Fruit fly (Drosophila melanogaster) whole organism, prepupa: Measurements from ENCODE around the gene CG34300.

ENCODE experiments used
- Blimp-1 ChIP-seq: fragments of 200-800 bp; sonication (Bioruptor generic); optimal IDR thresholded peaks from 3 replicates; lab custom pipeline; 2017; ENCODE audit warnings: missing biosample characterization, missing genetic modification characterization, mild to moderate bottlenecking, moderate library complexity, missing genetic modification reagents
- CG10631 ChIP-seq: fragments of 200-800 bp; sonication (Bioruptor generic); optimal IDR thresholded peaks from 2 replicates; lab custom pipeline; 2016; ENCODE audit warnings: missing biosample characterization, missing genetic modification characterization
- CG10669 ChIP-seq: fragments of 200-800 bp; sonication (Bioruptor generic); optimal IDR thresholded peaks from 3 replicates; lab custom pipeline; 2018; ENCODE audit warnings: missing biosample characterization, mild to moderate bottlenecking, missing genetic modification characterization, moderate library complexity
- CG11294 ChIP-seq: fragments of 200-800 bp; sonication (Bioruptor generic); IDR thresholded peaks from 2 replicates; pipeline ENCODE4 v1.3.6; 2022; ENCODE audit warnings: missing biosample characterization, missing genetic modification characterization
- CG11762 ChIP-seq: fragments of 200-800 bp; sonication (Bioruptor generic); optimal IDR thresholded peaks from 3 replicates; lab custom pipeline; 2016; ENCODE audit warnings: missing biosample characterization, missing genetic modification characterization; ENCODE audit not compliant: insufficient read depth
- CG11902 ChIP-seq: fragments of 200-800 bp; sonication (Bioruptor generic); optimal IDR thresholded peaks from 3 replicates; lab custom pipeline; 2016; ENCODE audit warnings: missing biosample characterization, missing genetic modification characterization
- CG15336 ChIP-seq: fragments of 200-800 bp; sonication (Bioruptor generic); IDR thresholded peaks from 2 replicates; pipeline ENCODE4 v1.3.6; 2022; ENCODE audit warnings: missing biosample characterization, missing genetic modification characterization
- CG1621 ChIP-seq: fragments of 200-800 bp; sonication (Bioruptor generic); optimal IDR thresholded peaks from 3 replicates; lab custom pipeline; 2018; ENCODE audit warnings: missing biosample characterization, mild to moderate bottlenecking, missing genetic modification characterization
- CG3032 ChIP-seq: fragments of 200-800 bp; optimal IDR thresholded peaks from 2 replicates; lab custom pipeline; 2019; ENCODE audit warnings: missing biosample characterization, mild to moderate bottlenecking, missing genetic modification characterization, moderate library complexity
- CG31627 ChIP-seq: fragments of 200-800 bp; sonication (Bioruptor generic); optimal IDR thresholded peaks from 3 replicates; lab custom pipeline; 2016; ENCODE audit warnings: missing biosample characterization, missing genetic modification characterization
- CG4318 ChIP-seq: fragments of 200-800 bp; sonication (Bioruptor generic); optimal IDR thresholded peaks from 3 replicates; lab custom pipeline; 2017; ENCODE audit warnings: missing biosample characterization, mild to moderate bottlenecking, missing genetic modification characterization
- CG6163 ChIP-seq: fragments of 200-800 bp; sonication (Bioruptor generic); IDR thresholded peaks from 3 replicates; pipeline ENCODE4 v1.3.6; 2022; ENCODE audit warnings: missing biosample characterization, missing genetic modification characterization
- CG6276 ChIP-seq: fragments of 200-800 bp; sonication (Bioruptor generic); optimal IDR thresholded peaks from 2 replicates; lab custom pipeline; 2017; ENCODE audit warnings: missing biosample characterization, mild to moderate bottlenecking, missing genetic modification characterization
- CG6792 ChIP-seq: fragments of 200-800 bp; sonication (Bioruptor generic); optimal IDR thresholded peaks from 3 replicates; lab custom pipeline; 2016; ENCODE audit warnings: missing biosample characterization, missing genetic modification characterization
- CG6854 ChIP-seq: fragments of 200-800 bp; sonication (Bioruptor generic); optimal IDR thresholded peaks from 2 replicates; lab custom pipeline; 2017; ENCODE audit warnings: missing biosample characterization, mild to moderate bottlenecking, missing genetic modification characterization
- CG7368 ChIP-seq: fragments of 200-800 bp; sonication (Bioruptor generic); optimal IDR thresholded peaks from 3 replicates; lab custom pipeline; 2016; ENCODE audit warnings: missing biosample characterization, missing genetic modification characterization
- CG8119 ChIP-seq: fragments of 200-800 bp; sonication (Bioruptor generic); IDR thresholded peaks from 3 replicates; pipeline ENCODE4 v1.3.6; 2022; ENCODE audit warnings: missing biosample characterization, missing genetic modification characterization
- CG8319 ChIP-seq: fragments of 200-800 bp; sonication (Bioruptor generic); optimal IDR thresholded peaks from 3 replicates; lab custom pipeline; 2016; ENCODE audit warnings: missing biosample characterization, missing genetic modification characterization
- CG9139 ChIP-seq: fragments of 200-800 bp; sonication (Bioruptor generic); optimal IDR thresholded peaks from 3 replicates; lab custom pipeline; 2017; ENCODE audit warnings: missing biosample characterization, mild to moderate bottlenecking, missing genetic modification characterization
- Eip75B ChIP-seq: fragments of 200-800 bp; sonication (Bioruptor generic); optimal IDR thresholded peaks from 3 replicates; lab custom pipeline; 2016; ENCODE audit warnings: missing biosample characterization, missing genetic modification characterization
- Eip78C ChIP-seq: fragments of 200-800 bp; sonication (Bioruptor generic); peaks from one replicate; lab custom pipeline; 2016; ENCODE audit warnings: missing biosample characterization, missing genetic modification characterization
- Eip93F ChIP-seq: fragments of 200-800 bp; sonication (Bioruptor generic); optimal IDR thresholded peaks from 2 replicates; lab custom pipeline; 2016; ENCODE audit warnings: missing biosample characterization, mild to moderate bottlenecking, missing genetic modification characterization
- Ets96B ChIP-seq: fragments of 200-800 bp; optimal IDR thresholded peaks from 2 replicates; lab custom pipeline; 2019; ENCODE audit warnings: missing biosample characterization, mild to moderate bottlenecking, missing genetic modification characterization, moderate library complexity
- Hr38 ChIP-seq: sonication (Bioruptor generic); optimal IDR thresholded peaks from 2 replicates; lab custom pipeline; 2016; ENCODE audit warnings: missing biosample characterization, missing genetic modification characterization
- Lpt ChIP-seq: fragments of 200-800 bp; sonication (Bioruptor generic); optimal IDR thresholded peaks from 3 replicates; lab custom pipeline; 2016; ENCODE audit warnings: missing biosample characterization, missing genetic modification characterization
- OdsH ChIP-seq: fragments of 200-800 bp; sonication (Bioruptor generic); optimal IDR thresholded peaks from 3 replicates; lab custom pipeline; 2016; ENCODE audit warnings: missing biosample characterization, missing genetic modification characterization
- Sox102F ChIP-seq: fragments of 200-800 bp; sonication (Bioruptor generic); optimal IDR thresholded peaks from 2 replicates; lab custom pipeline; 2016; ENCODE audit warnings: missing biosample characterization, mild to moderate bottlenecking, missing genetic modification characterization
- achi ChIP-seq: fragments of 200-800 bp; sonication (Bioruptor generic); optimal IDR thresholded peaks from 3 replicates; lab custom pipeline; 2016; ENCODE audit warnings: missing biosample characterization, missing genetic modification characterization
- acj6 ChIP-seq: fragments of 200-800 bp; sonication (Bioruptor generic); optimal IDR thresholded peaks from 3 replicates; lab custom pipeline; 2016; ENCODE audit warnings: missing biosample characterization, missing genetic modification characterization
- cyc ChIP-seq: fragments of 200-800 bp; sonication (Bioruptor generic); optimal IDR thresholded peaks from 3 replicates; lab custom pipeline; 2016; ENCODE audit warnings: missing biosample characterization, missing genetic modification characterization
- dac ChIP-seq: fragments of 200-800 bp; sonication (Bioruptor generic); optimal IDR thresholded peaks from 2 replicates; lab custom pipeline; 2017; ENCODE audit warnings: missing biosample characterization, mild to moderate bottlenecking, missing genetic modification characterization
- dsx ChIP-seq: fragments of 200-800 bp; optimal IDR thresholded peaks from 3 replicates; lab custom pipeline; 2019; ENCODE audit warnings: missing biosample characterization, mild to moderate bottlenecking, missing genetic modification characterization, moderate library complexity; ENCODE audit not compliant: poor library complexity, severe bottlenecking
- esn ChIP-seq: fragments of 200-800 bp; sonication (Bioruptor generic); optimal IDR thresholded peaks from 2 replicates; lab custom pipeline; 2016; ENCODE audit warnings: missing biosample characterization, mild to moderate bottlenecking, missing genetic modification characterization, moderate library complexity
- fkh ChIP-seq: fragments of 200-800 bp; sonication (Bioruptor generic); optimal IDR thresholded peaks from 3 replicates; lab custom pipeline; 2017; ENCODE audit warnings: missing biosample characterization, mild to moderate bottlenecking, missing genetic modification characterization, moderate library complexity
- net ChIP-seq: fragments of 200-800 bp; sonication (Bioruptor generic); optimal IDR thresholded peaks from 3 replicates; lab custom pipeline; 2016; ENCODE audit warnings: missing biosample characterization, missing genetic modification characterization
- pdm3 ChIP-seq: fragments of 200-800 bp; sonication (Bioruptor generic); optimal IDR thresholded peaks from 3 replicates; lab custom pipeline; 2016; ENCODE audit warnings: missing biosample characterization, missing genetic modification characterization
- salr ChIP-seq, 2 experiments: fragments of 200-800 bp; sonication (Bioruptor generic); optimal IDR thresholded peaks; 3 replicates each; lab custom pipeline; 2016 to 2018; ENCODE audit warnings: missing biosample characterization in 2 of 2, missing genetic modification characterization in 2 of 2, mild to moderate bottlenecking in 1 of 2
- spab ChIP-seq: fragments of 200-800 bp; sonication (Bioruptor generic); optimal IDR thresholded peaks from 2 replicates; lab custom pipeline; 2017; ENCODE audit warnings: missing biosample characterization, mild to moderate bottlenecking, missing genetic modification characterization, missing genetic modification reagents
- svp ChIP-seq: fragments of 200-800 bp; sonication (Bioruptor generic); peaks from one replicate; lab custom pipeline; 2016; ENCODE audit warnings: missing biosample characterization, missing genetic modification characterization
- topi ChIP-seq: fragments of 200-800 bp; sonication (Bioruptor generic); optimal IDR thresholded peaks from 3 replicates; lab custom pipeline; 2016; ENCODE audit warnings: missing biosample characterization, missing genetic modification characterization
- vri ChIP-seq: fragments of 200-800 bp; sonication (Bioruptor generic); optimal IDR thresholded peaks from 3 replicates; lab custom pipeline; 2016; ENCODE audit warnings: missing biosample characterization, mild to moderate bottlenecking, missing genetic modification characterization

Gene CG34300

dm6 chr3R:30289056-30289734 is 17.2 kb downstream of the CG34300 start (continued):
- TF ChIP-seq CG1621 (tag; lab: Kevin White, UChicago) (peak; percentile 19), CG11902 (peak; percentile 19)

- TF ChIP-seq CG4318 (GFP tag; lab: Kevin White, UChicago) (no peak), vri (GFP tag; lab: Kevin White, UChicago) (no peak), fkh (no peak), esn (no peak), CG11294 (GFP tag; lab: Robert Waterston, UW) (no peak), OdsH (GFP tag; lab: Kevin White, UChicago) (no peak), Lpt (GFP tag; lab: Kevin White, UChicago) (no peak), dac (GFP tag; lab: Kevin White, UChicago) (no peak), Eip78C (GFP tag; lab: Kevin White, UChicago) (peak; percentile 67), Eip75B (GFP tag; lab: Kevin White, UChicago) (peak; percentile 19), CG6854 (no peak), svp (GFP tag; lab: Kevin White, UChicago) (peak; percentile 66), CG6163 (GFP tag; lab: Robert Waterston, UW) (no peak), Ets96B (tag; lab: Kevin White, UChicago) (no peak), spab (GFP tag; lab: Kevin White, UChicago) (no peak), Blimp-1 (peak; percentile 95), CG6276 (GFP tag; lab: Kevin White, UChicago) (peak; percentile 7)
These were observed 17.9 kb downstream of the CG34300 start for dm6 chr3R:30288362-30289055.

DNA sequence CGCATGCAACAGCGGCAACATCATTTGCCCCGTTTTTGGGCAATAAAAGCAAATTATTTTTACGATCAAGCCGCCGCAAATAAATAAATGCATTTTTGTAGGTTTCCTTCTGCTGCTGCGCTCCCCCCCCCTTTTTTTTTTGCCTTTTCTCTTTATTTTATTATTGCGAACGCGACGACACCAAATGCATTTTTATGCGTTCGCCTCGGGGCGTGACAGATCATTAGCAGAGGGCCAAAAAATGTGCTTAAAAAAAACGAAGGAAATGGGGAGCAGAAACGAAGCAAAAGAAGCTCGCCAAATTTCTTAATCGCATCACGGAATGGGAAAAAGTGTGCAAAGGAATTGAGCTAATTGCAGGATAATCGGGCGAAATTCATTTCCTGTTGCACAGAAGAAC is 19.1 kb downstream of the CG34300 start:
- no peak for TF ChIP-seq Eip75B (GFP tag; lab: Kevin White, UChicago)
- TF ChIP-seq pdm3 (GFP tag; lab: Kevin White, UChicago) = no peak
- peak; percentile 25 for TF ChIP-seq CG6854
- peak; percentile 62 for TF ChIP-seq svp (GFP tag; lab: Kevin White, UChicago)
- no peak for TF ChIP-seq dsx (GFP tag; lab: Kevin White, UChicago)

- TF ChIP-seq CG10631 (GFP tag; lab: Kevin White, UChicago) (peak; percentile 31), Blimp-1 (no peak), pdm3 (GFP tag; lab: Kevin White, UChicago) (peak; percentile 30), CG7368 (GFP tag; lab: Kevin White, UChicago) (no peak), CG3032 (tag; lab: Kevin White, UChicago) (peak; percentile 23), CG15336 (GFP tag; lab: Robert Waterston, UW) (no peak), acj6 (GFP tag; lab: Kevin White, UChicago) (no peak), Sox102F (GFP tag; lab: Kevin White, UChicago) (no peak), Ets96B (tag; lab: Kevin White, UChicago) (peak; percentile 18), Eip75B (GFP tag; lab: Kevin White, UChicago) (peak; percentile 27), spab (GFP tag; lab: Kevin White, UChicago) (no peak), cyc (GFP tag; lab: Kevin White, UChicago) (no peak), dsx (GFP tag; lab: Kevin White, UChicago) (peak; percentile 26), CG8319 (GFP tag; lab: Kevin White, UChicago) (no peak), Eip78C (GFP tag; lab: Kevin White, UChicago) (peak; percentile 79), dac (GFP tag; lab: Kevin White, UChicago) (no peak), CG31627 (GFP tag; lab: Kevin White, UChicago) (peak; percentile 6), Hr38 (no peak), salr (GFP tag; optimal IDR thresholded peaks at IDR 0.05; lab: Kevin White, UChicago) (peak in 1 of 2 experiments; percentile 35), vri (GFP tag; lab: Kevin White, UChicago) (no peak), esn (peak; percentile 33), CG6792 (GFP tag; lab: Kevin White, UChicago) (peak; percentile 18), fkh (no peak), CG11294 (GFP tag; lab: Robert Waterston, UW) (no peak), svp (GFP tag; lab: Kevin White, UChicago) (peak; percentile 55), net (GFP tag; lab: Kevin White, UChicago) (no peak), CG6854 (no peak), CG10669 (GFP tag; lab: Kevin White, UChicago) (peak; percentile 32), CG9139 (GFP tag; lab: Kevin White, UChicago) (no peak), CG11762 (GFP tag; lab: Kevin White, UChicago) (peak; percentile 0), Eip93F (no peak), topi (GFP tag; lab: Kevin White, UChicago) (peak; percentile 41), achi (GFP tag; lab: Kevin White, UChicago) (peak; percentile 14), CG8119 (GFP tag; lab: Robert Waterston, UW) (no peak)
These were observed 20.1 kb downstream of the CG34300 start for dm6 chr3R:30286347-30286746.
